Fruit fly (Drosophila melanogaster) whole organism, wandering third instar larva: ENCODE measurements around the gene CG1271.

ENCODE experiments used
- CG9705 ChIP-seq: fragments of 200-800 bp; sonication (Bioruptor generic); optimal IDR thresholded peaks from 2 replicates; lab custom pipeline; 2018; ENCODE audit warnings: missing biosample characterization, mild to moderate bottlenecking, missing genetic modification characterization
- Dfd ChIP-seq: fragments of >200 bp; optimal IDR thresholded peaks from 2 replicates; lab custom pipeline; 2017; ENCODE audit warnings: missing biosample characterization, missing genetic modification characterization
- Hr78 ChIP-seq: fragments of >200 bp; optimal IDR thresholded peaks from 2 replicates; lab custom pipeline; 2017; ENCODE audit warnings: missing biosample characterization, missing genetic modification characterization
- Mio ChIP-seq: sonication (Bioruptor generic); optimal IDR thresholded peaks from 2 replicates; lab custom pipeline; 2016; ENCODE audit warnings: missing biosample characterization, missing genetic modification characterization
- Myc ChIP-seq: fragments of >200 bp; optimal IDR thresholded peaks from 2 replicates; lab custom pipeline; 2017
- brk ChIP-seq: fragments of 200-800 bp; sonication (Bioruptor generic); optimal IDR thresholded peaks from 2 replicates; lab custom pipeline; 2016; ENCODE audit warnings: missing biosample characterization, mild to moderate bottlenecking, missing genetic modification characterization
- lola ChIP-seq: fragments of >200 bp; optimal IDR thresholded peaks from 2 replicates; lab custom pipeline; 2017; ENCODE audit warnings: missing biosample characterization, missing genetic modification characterization
- pan ChIP-seq: fragments of >200 bp; optimal IDR thresholded peaks from 2 replicates; lab custom pipeline; 2017
- rgr ChIP-seq: fragments of 200-800 bp; sonication (Bioruptor generic); optimal IDR thresholded peaks from 3 replicates; lab custom pipeline; 2016; ENCODE audit warnings: missing biosample characterization, mild to moderate bottlenecking, missing genetic modification characterization
- tai ChIP-seq: sonication (Bioruptor generic); optimal IDR thresholded peaks from 2 replicates; lab custom pipeline; 2016; ENCODE audit warnings: missing biosample characterization, missing genetic modification characterization
- usp ChIP-seq: fragments of >200 bp; optimal IDR thresholded peaks from 2 replicates; lab custom pipeline; 2017; ENCODE audit warnings: missing biosample characterization, missing genetic modification characterization
- woc ChIP-seq: sonication (Bioruptor generic); optimal IDR thresholded peaks from 2 replicates; lab custom pipeline; 2016; ENCODE audit warnings: missing biosample characterization, mild to moderate bottlenecking, missing genetic modification characterization

- TF ChIP-seq lola (GFP tag; lab: Kevin White, UChicago) (no peak), pan (lab: Kevin White, UChicago) (no peak), Hr78 (GFP tag; lab: Kevin White, UChicago) (no peak), usp (GFP tag; lab: Kevin White, UChicago) (no peak), Dfd (GFP tag; lab: Kevin White, UChicago) (no peak), tai (GFP tag; lab: Kevin White, UChicago) (no peak), brk (GFP tag; lab: Kevin White, UChicago) (no peak), Mio (GFP tag; lab: Kevin White, UChicago) (no peak), Myc (lab: Kevin White, UChicago) (no peak), woc (GFP tag; lab: Kevin White, UChicago) (no peak), CG9705 (no peak), rgr (no peak)
Observed at dm6 chr3L:3054851-3055250, 2.5 kb downstream of the CG1271 start, which contains the start of gene CG16753.
